Worm (Caenorhabditis elegans) whole organism, young adult: ENCODE results near the gene E01G4.6.

Source experiments
- B0261.1 ChIP-seq: sonication (generic microtip); optimal IDR thresholded peaks from 2 replicates; lab custom pipeline; 2016; ENCODE audit warnings: mild to moderate bottlenecking, missing genetic modification characterization, moderate library complexity, missing compliant biosample characterization
- F33H1.4 ChIP-seq: fragments of 200-800 bp; sonication (Bioruptor generic); IDR thresholded peaks from 2 replicates; pipeline ENCODE4 v1.3.6; 2022; ENCODE audit warnings: missing genetic modification reagents, missing genetic modification characterization, missing compliant biosample characterization
- F37B4.10 ChIP-seq: fragments of 200-800 bp; sonication (Bioruptor generic); IDR thresholded peaks from 2 replicates; pipeline ENCODE4 v1.3.6; 2022; ENCODE audit warnings: missing genetic modification characterization, missing compliant biosample characterization
- Y53G8AR.9 ChIP-seq: fragments of 200-800 bp; sonication (Bioruptor generic); conservative IDR thresholded peaks from 2 replicates; pipeline ENCODE4 v1.3.6; 2022; ENCODE audit warnings: missing genetic modification reagents, missing genetic modification characterization, missing compliant biosample characterization
- Y79H2A.3 ChIP-seq: fragments of 200-800 bp; sonication (Bioruptor generic); conservative IDR thresholded peaks from 2 replicates; pipeline ENCODE4 v1.3.6; 2022; ENCODE audit warnings: missing genetic modification reagents, missing genetic modification characterization, missing compliant biosample characterization
- Y95B8A.8 ChIP-seq: fragments of 200-800 bp; sonication (Bioruptor generic); IDR thresholded peaks from 2 replicates; pipeline ENCODE4 v1.3.6; 2022; ENCODE audit warnings: missing genetic modification reagents, missing genetic modification characterization, missing compliant biosample characterization
- aptf-2 ChIP-seq: fragments of 200-800 bp; sonication (Bioruptor generic); conservative IDR thresholded peaks from 2 replicates; pipeline ENCODE4 v1.3.6; 2022; ENCODE audit warnings: missing genetic modification reagents, missing genetic modification characterization, missing compliant biosample characterization
- atf-7 ChIP-seq: sonication (generic microtip); optimal IDR thresholded peaks from 2 replicates; lab custom pipeline; 2017; ENCODE audit warnings: mild to moderate bottlenecking, missing genetic modification characterization, missing compliant biosample characterization
- athp-1 ChIP-seq: sonication (generic microtip); optimal IDR thresholded peaks from 2 replicates; lab custom pipeline; 2017; ENCODE audit warnings: mild to moderate bottlenecking, missing genetic modification characterization, missing compliant biosample characterization
- attf-3 ChIP-seq: fragments of 200-800 bp; sonication (Bioruptor generic); conservative IDR thresholded peaks from 2 replicates; pipeline ENCODE4 v1.3.6; 2022; ENCODE audit warnings: missing genetic modification reagents, missing genetic modification characterization, missing compliant biosample characterization
- attf-5 ChIP-seq: fragments of 200-800 bp; sonication (Bioruptor generic); optimal IDR thresholded peaks from 2 replicates; lab custom pipeline; 2018; ENCODE audit warnings: mild to moderate bottlenecking, missing genetic modification characterization, missing compliant biosample characterization
- attf-6 ChIP-seq: fragments of 200-800 bp; sonication (Bioruptor generic); IDR thresholded peaks from 2 replicates; pipeline ENCODE4 v1.3.6; 2022; ENCODE audit warnings: missing genetic modification reagents, missing genetic modification characterization, missing compliant biosample characterization
- bed-2 ChIP-seq: fragments of 200-800 bp; sonication (Bioruptor generic); IDR thresholded peaks from 2 replicates; pipeline ENCODE4 v1.3.6; 2022; ENCODE audit warnings: missing genetic modification reagents, missing genetic modification characterization, missing compliant biosample characterization
- ceh-27 ChIP-seq: fragments of 200-800 bp; sonication (Bioruptor generic); optimal IDR thresholded peaks from 2 replicates; lab custom pipeline; 2018; ENCODE audit warnings: mild to moderate bottlenecking, missing genetic modification characterization, moderate library complexity, missing compliant biosample characterization
- ceh-40 ChIP-seq: fragments of 200-800 bp; sonication (Bioruptor generic); IDR thresholded peaks from 2 replicates; pipeline ENCODE4 v1.3.6; 2022; ENCODE audit warnings: missing genetic modification characterization, missing compliant biosample characterization
- ceh-58 ChIP-seq: fragments of 200-800 bp; sonication (Bioruptor generic); IDR thresholded peaks from 2 replicates; pipeline ENCODE4 v1.3.6; 2022; ENCODE audit warnings: missing genetic modification characterization, missing compliant biosample characterization
- ceh-91 ChIP-seq: fragments of 200-800 bp; sonication (Bioruptor generic); IDR thresholded peaks from 2 replicates; pipeline ENCODE4 v1.3.6; 2022; ENCODE audit warnings: missing genetic modification reagents, missing genetic modification characterization, missing compliant biosample characterization
- chd-7 ChIP-seq: sonication (generic microtip); optimal IDR thresholded peaks from 2 replicates; lab custom pipeline; 2016; ENCODE audit warnings: mild to moderate bottlenecking, missing genetic modification characterization, moderate library complexity, missing compliant biosample characterization
- die-1 ChIP-seq: sonication (generic microtip); optimal IDR thresholded peaks from 2 replicates; lab custom pipeline; 2016; ENCODE audit warnings: missing genotype, mild to moderate bottlenecking, missing genetic modification characterization, missing compliant biosample characterization
- dpl-1 ChIP-seq: fragments of 150-350 bp; optimal IDR thresholded peaks from 2 replicates; lab custom pipeline; 2014; ENCODE audit warnings: missing biosample characterization, missing genetic modification reagents, missing genetic modification characterization
- egl-44 ChIP-seq: fragments of 200-800 bp; sonication (Bioruptor generic); IDR thresholded peaks from 2 replicates; pipeline ENCODE4 v1.3.6; 2022; ENCODE audit warnings: missing genetic modification reagents, missing genetic modification characterization, missing compliant biosample characterization
- ets-4 ChIP-seq: fragments of 200-800 bp; sonication (Bioruptor generic); optimal IDR thresholded peaks from 2 replicates; lab custom pipeline; 2018; ENCODE audit warnings: mild to moderate bottlenecking, missing genetic modification characterization, missing compliant biosample characterization
- fkh-3 ChIP-seq: sonication (generic microtip); optimal IDR thresholded peaks from 2 replicates; lab custom pipeline; 2016; ENCODE audit warnings: mild to moderate bottlenecking, missing genetic modification characterization, missing compliant biosample characterization
- hlh-26 ChIP-seq: fragments of 200-800 bp; sonication (Bioruptor generic); conservative IDR thresholded peaks from 2 replicates; pipeline ENCODE4 v1.3.6; 2022; ENCODE audit warnings: missing genetic modification reagents, missing genetic modification characterization, missing compliant biosample characterization
- hrde-1 ChIP-seq: sonication (generic microtip); optimal IDR thresholded peaks from 2 replicates; lab custom pipeline; 2016; ENCODE audit warnings: missing genetic modification characterization, mild to moderate bottlenecking, missing compliant biosample characterization, moderate library complexity, missing genotype, missing genetic modification reagents, borderline replicate concordance
- lag-1 ChIP-seq: fragments of 200-800 bp; sonication (Bioruptor generic); IDR thresholded peaks from 2 replicates; pipeline ENCODE4 v1.3.6; 2022; ENCODE audit warnings: missing genetic modification reagents, missing genetic modification characterization, missing compliant biosample characterization
- let-607 ChIP-seq, 2 experiments: fragments of 200-800 bp in 1 of 2; sonication (Bioruptor generic) in 1 of 2; sonication (generic microtip) in 1 of 2; optimal IDR thresholded peaks; 2 replicates each; lab custom pipeline; 2016 to 2018; ENCODE audit warnings: mild to moderate bottlenecking in 2 of 2, missing compliant biosample characterization in 2 of 2, missing genetic modification characterization in 2 of 2, moderate library complexity in 2 of 2, missing genotype in 1 of 2
- lin-35 ChIP-seq, 3 experiments: fragments of 150-350 bp in 2 of 3; sonication (generic microtip) in 1 of 3; optimal IDR thresholded peaks; 2 replicates each; lab custom pipeline; 2014 to 2018; ENCODE audit warnings: missing biosample characterization in 3 of 3, missing genetic modification characterization in 3 of 3, missing genetic modification reagents in 3 of 3
- lin-54 ChIP-seq: fragments of 200-800 bp; sonication (Bioruptor generic); optimal IDR thresholded peaks from 2 replicates; lab custom pipeline; 2018; ENCODE audit warnings: mild to moderate bottlenecking, missing genetic modification characterization, missing compliant biosample characterization
- lir-1 ChIP-seq: fragments of 200-800 bp; sonication (Bioruptor generic); conservative IDR thresholded peaks from 2 replicates; pipeline ENCODE4 v1.3.6; 2022; ENCODE audit warnings: missing genetic modification reagents, missing genetic modification characterization, missing compliant biosample characterization
- lsy-27 ChIP-seq: sonication (generic microtip); optimal IDR thresholded peaks from 2 replicates; lab custom pipeline; 2017; ENCODE audit warnings: missing genetic modification characterization, mild to moderate bottlenecking, missing compliant biosample characterization, antibody characterized with exemption, missing genotype, borderline replicate concordance; ENCODE audit not compliant: insufficient read depth
- madf-3 ChIP-seq: fragments of 200-800 bp; sonication (Bioruptor generic); IDR thresholded peaks from 2 replicates; pipeline ENCODE4 v1.3.6; 2022; ENCODE audit warnings: missing genetic modification reagents, missing genetic modification characterization, missing compliant biosample characterization
- madf-6 ChIP-seq: fragments of 200-800 bp; sonication (Bioruptor generic); IDR thresholded peaks from 2 replicates; pipeline ENCODE4 v1.3.6; 2022; ENCODE audit warnings: missing genetic modification reagents, missing genetic modification characterization, missing compliant biosample characterization
- mes-4 ChIP-seq: sonication (generic microtip); optimal IDR thresholded peaks from 2 replicates; lab custom pipeline; 2016; ENCODE audit warnings: missing genotype, missing genetic modification characterization, missing compliant biosample characterization
- nfya-1 ChIP-seq: sonication (generic microtip); optimal IDR thresholded peaks from 2 replicates; lab custom pipeline; 2017; ENCODE audit warnings: antibody characterized with exemption, missing compliant biosample characterization, missing genetic modification characterization, borderline replicate concordance; ENCODE audit not compliant: insufficient read depth
- nhr-120 ChIP-seq: fragments of 200-800 bp; sonication (Bioruptor generic); IDR thresholded peaks from 2 replicates; pipeline ENCODE4 v1.3.6; 2022; ENCODE audit warnings: missing genetic modification characterization, missing compliant biosample characterization
- nhr-179 ChIP-seq: sonication (generic microtip); optimal IDR thresholded peaks from 2 replicates; lab custom pipeline; 2016; ENCODE audit warnings: mild to moderate bottlenecking, missing genetic modification characterization, missing compliant biosample characterization
- nhr-80 ChIP-seq: sonication (generic microtip); optimal IDR thresholded peaks from 2 replicates; lab custom pipeline; 2016; ENCODE audit warnings: missing genetic modification characterization, missing compliant biosample characterization
- nhr-90 ChIP-seq: sonication (generic microtip); optimal IDR thresholded peaks from 2 replicates; lab custom pipeline; 2016; ENCODE audit warnings: missing genotype, mild to moderate bottlenecking, missing genetic modification characterization, missing compliant biosample characterization
- rpc-1 ChIP-seq, 2 experiments: fragments of 150-350 bp in 1 of 2; sonication (generic microtip) in 1 of 2; optimal IDR thresholded peaks; 2 replicates each; lab custom pipeline; 2014 to 2018; ENCODE audit warnings: missing biosample characterization in 1 of 2, missing genetic modification characterization in 1 of 2, missing genetic modification reagents in 1 of 2, missing genotype in 1 of 2
- sdz-38 ChIP-seq: sonication (generic microtip); optimal IDR thresholded peaks from 2 replicates; lab custom pipeline; 2016; ENCODE audit warnings: missing genotype, missing genetic modification characterization, missing compliant biosample characterization
- snpc-3.4 ChIP-seq: sonication (generic microtip); optimal IDR thresholded peaks from 2 replicates; lab custom pipeline; 2017; ENCODE audit warnings: missing genetic modification characterization, mild to moderate bottlenecking, missing compliant biosample characterization, antibody characterized with exemption, moderate library complexity, missing genotype, missing genetic modification reagents
- unc-130 ChIP-seq: sonication (generic microtip); optimal IDR thresholded peaks from 2 replicates; lab custom pipeline; 2016; ENCODE audit warnings: missing genetic modification reagents, missing genetic modification characterization, missing compliant biosample characterization
- unc-62 ChIP-seq: fragments of 150-350 bp; optimal IDR thresholded peaks from 2 replicates; lab custom pipeline; 2014; ENCODE audit warnings: missing biosample characterization, missing genetic modification reagents, missing genetic modification characterization
- zfh-2 ChIP-seq: fragments of 200-800 bp; sonication (Bioruptor generic); conservative IDR thresholded peaks from 2 replicates; pipeline ENCODE4 v1.3.6; 2022; ENCODE audit warnings: missing genetic modification reagents, missing genetic modification characterization, missing compliant biosample characterization
- ztf-18 ChIP-seq: sonication (generic microtip); optimal IDR thresholded peaks from 2 replicates; lab custom pipeline; 2016; ENCODE audit warnings: missing genotype, mild to moderate bottlenecking, missing genetic modification characterization, missing compliant biosample characterization
- ztf-26 ChIP-seq: sonication (generic microtip); optimal IDR thresholded peaks from 2 replicates; lab custom pipeline; 2017; ENCODE audit warnings: missing genetic modification characterization, missing compliant biosample characterization

The E01G4.6 gene

ce11 chrII:13460592-13461395 is 21.4 kb upstream of the E01G4.6 start, which contains the start of gene pqn-27 (continued):
- TF ChIP-seq lin-54 (GFP tag; lab: Kevin White, UChicago) (peak; percentile 16), bed-2 (GFP tag; lab: Robert Waterston, UW) (no peak), nhr-179 (tag; lab: Kevin White, UChicago) (no peak), mes-4 (tag; lab: Kevin White, UChicago) (no peak), attf-5 (GFP tag; lab: Kevin White, UChicago) (peak; percentile 44), nhr-80 (tag; lab: Kevin White, UChicago) (peak; percentile 36), lir-1 (GFP tag; lab: Robert Waterston, UW) (no peak), ztf-26 (tag; lab: Kevin White, UChicago) (peak; percentile 85), unc-62 (GFP tag; lab: Kevin White, UChicago) (no peak), nfya-1 (tag; lab: Kevin White, UChicago) (no peak), Y53G8AR.9 (peak; percentile 64; the same call in 1 of the 2 replicates), F33H1.4 (no peak), attf-3 (GFP tag; lab: Robert Waterston, UW) (no peak), athp-1 (tag; lab: Kevin White, UChicago) (peak; percentile 39), Y95B8A.8 (peak; percentile 66; the same call in 1 of the 2 replicates), fkh-3 (tag; lab: Kevin White, UChicago) (no peak), ceh-91 (GFP tag; lab: Robert Waterston, UW) (no peak), lin-35 (GFP tag; optimal IDR thresholded peaks at IDR 0.05; lab: Kevin White, UChicago) (peak in 1 of 3 experiments; percentile 54), madf-3 (GFP tag; lab: Robert Waterston, UW) (no peak), ceh-27 (GFP tag; lab: Kevin White, UChicago) (no peak), lag-1 (GFP tag; lab: Robert Waterston, UW) (no peak), sdz-38 (tag; lab: Kevin White, UChicago) (no peak), unc-130 (GFP tag; lab: Kevin White, UChicago) (no peak), let-607 (tag; optimal IDR thresholded peaks at IDR 0.05; lab: Kevin White, UChicago) (no peak), hrde-1 (no peak), hlh-26 (GFP tag; lab: Robert Waterston, UW) (no peak), ceh-40 (GFP tag; lab: Robert Waterston, UW) (no peak), die-1 (tag; lab: Kevin White, UChicago) (no peak), snpc-3.4 (peak; percentile 8), ceh-58 (GFP tag; lab: Robert Waterston, UW) (no peak), atf-7 (tag; lab: Kevin White, UChicago) (peak; percentile 81), nhr-120 (no peak), madf-6 (GFP tag; lab: Robert Waterston, UW) (peak; percentile 68), nhr-90 (tag; lab: Kevin White, UChicago) (no peak), ztf-18 (tag; lab: Kevin White, UChicago) (no peak), B0261.1 (tag; lab: Kevin White, UChicago) (no peak), lsy-27 (tag; lab: Kevin White, UChicago) (no peak), F37B4.10 (GFP tag; lab: Robert Waterston, UW) (no peak), dpl-1 (GFP tag; lab: Kevin White, UChicago) (no peak), rpc-1 (optimal IDR thresholded peaks at IDR 0.05; lab: Kevin White, UChicago) (no peak), rpc-1 (tag; optimal IDR thresholded peaks at IDR 0.05; lab: Kevin White, UChicago) (no peak), Y79H2A.3 (GFP tag; lab: Robert Waterston, UW) (no peak), attf-6 (no peak), aptf-2 (GFP tag; lab: Robert Waterston, UW) (no peak), zfh-2 (GFP tag; lab: Robert Waterston, UW) (0 out of 2 replicates have a peak, but pooled peaks have one; percentile 18), ets-4 (GFP tag; lab: Kevin White, UChicago) (no peak), egl-44 (GFP tag; lab: Robert Waterston, UW) (no peak), chd-7 (tag; lab: Kevin White, UChicago) (peak; percentile 62)
